Fruit fly (Drosophila melanogaster) whole organism, prepupa: ENCODE data around the gene Mct1.

Source experiments
- Blimp-1 ChIP-seq: fragments of 200-800 bp; sonication (Bioruptor generic); optimal IDR thresholded peaks from 3 replicates; lab custom pipeline; 2017; ENCODE audit warnings: missing biosample characterization, missing genetic modification characterization, mild to moderate bottlenecking, moderate library complexity, missing genetic modification reagents
- CG11762 ChIP-seq: fragments of 200-800 bp; sonication (Bioruptor generic); optimal IDR thresholded peaks from 3 replicates; lab custom pipeline; 2016; ENCODE audit warnings: missing biosample characterization, missing genetic modification characterization; ENCODE audit not compliant: insufficient read depth
- CG11902 ChIP-seq: fragments of 200-800 bp; sonication (Bioruptor generic); optimal IDR thresholded peaks from 3 replicates; lab custom pipeline; 2016; ENCODE audit warnings: missing biosample characterization, missing genetic modification characterization
- CG15336 ChIP-seq: fragments of 200-800 bp; sonication (Bioruptor generic); IDR thresholded peaks from 2 replicates; pipeline ENCODE4 v1.3.6; 2022; ENCODE audit warnings: missing biosample characterization, missing genetic modification characterization
- CG16779 ChIP-seq: fragments of 200-800 bp; sonication (Bioruptor generic); optimal IDR thresholded peaks from 3 replicates; lab custom pipeline; 2017; ENCODE audit warnings: missing biosample characterization, mild to moderate bottlenecking, missing genetic modification characterization
- CG31627 ChIP-seq: fragments of 200-800 bp; sonication (Bioruptor generic); optimal IDR thresholded peaks from 3 replicates; lab custom pipeline; 2016; ENCODE audit warnings: missing biosample characterization, missing genetic modification characterization
- CG34406 ChIP-seq: fragments of 200-800 bp; sonication (Bioruptor generic); optimal IDR thresholded peaks from 3 replicates; lab custom pipeline; 2016; ENCODE audit warnings: missing biosample characterization, missing genetic modification characterization
- CG4318 ChIP-seq: fragments of 200-800 bp; sonication (Bioruptor generic); optimal IDR thresholded peaks from 3 replicates; lab custom pipeline; 2017; ENCODE audit warnings: missing biosample characterization, mild to moderate bottlenecking, missing genetic modification characterization
- CG6276 ChIP-seq: fragments of 200-800 bp; sonication (Bioruptor generic); optimal IDR thresholded peaks from 2 replicates; lab custom pipeline; 2017; ENCODE audit warnings: missing biosample characterization, mild to moderate bottlenecking, missing genetic modification characterization
- CG6792 ChIP-seq: fragments of 200-800 bp; sonication (Bioruptor generic); optimal IDR thresholded peaks from 3 replicates; lab custom pipeline; 2016; ENCODE audit warnings: missing biosample characterization, missing genetic modification characterization
- CG6854 ChIP-seq: fragments of 200-800 bp; sonication (Bioruptor generic); optimal IDR thresholded peaks from 2 replicates; lab custom pipeline; 2017; ENCODE audit warnings: missing biosample characterization, mild to moderate bottlenecking, missing genetic modification characterization
- CG8319 ChIP-seq: fragments of 200-800 bp; sonication (Bioruptor generic); optimal IDR thresholded peaks from 3 replicates; lab custom pipeline; 2016; ENCODE audit warnings: missing biosample characterization, missing genetic modification characterization
- CG8632 ChIP-seq: fragments of 200-800 bp; sonication (Bioruptor generic); optimal IDR thresholded peaks from 3 replicates; lab custom pipeline; 2016; ENCODE audit warnings: missing biosample characterization, missing genetic modification characterization
- Eip75B ChIP-seq: fragments of 200-800 bp; sonication (Bioruptor generic); optimal IDR thresholded peaks from 3 replicates; lab custom pipeline; 2016; ENCODE audit warnings: missing biosample characterization, missing genetic modification characterization
- Eip78C ChIP-seq: fragments of 200-800 bp; sonication (Bioruptor generic); peaks from one replicate; lab custom pipeline; 2016; ENCODE audit warnings: missing biosample characterization, missing genetic modification characterization
- Eip93F ChIP-seq: fragments of 200-800 bp; sonication (Bioruptor generic); optimal IDR thresholded peaks from 2 replicates; lab custom pipeline; 2016; ENCODE audit warnings: missing biosample characterization, mild to moderate bottlenecking, missing genetic modification characterization
- Ets21C ChIP-seq: fragments of 200-800 bp; sonication (Bioruptor generic); optimal IDR thresholded peaks from 3 replicates; lab custom pipeline; 2016; ENCODE audit warnings: missing biosample characterization, missing genetic modification characterization
- Ets96B ChIP-seq: fragments of 200-800 bp; optimal IDR thresholded peaks from 2 replicates; lab custom pipeline; 2019; ENCODE audit warnings: missing biosample characterization, mild to moderate bottlenecking, missing genetic modification characterization, moderate library complexity
- Hr38 ChIP-seq: sonication (Bioruptor generic); optimal IDR thresholded peaks from 2 replicates; lab custom pipeline; 2016; ENCODE audit warnings: missing biosample characterization, missing genetic modification characterization
- OdsH ChIP-seq: fragments of 200-800 bp; sonication (Bioruptor generic); optimal IDR thresholded peaks from 3 replicates; lab custom pipeline; 2016; ENCODE audit warnings: missing biosample characterization, missing genetic modification characterization
- Smox ChIP-seq: fragments of 200-800 bp; sonication (Bioruptor generic); optimal IDR thresholded peaks from 3 replicates; lab custom pipeline; 2016; ENCODE audit warnings: missing biosample characterization, missing genetic modification characterization
- Sox102F ChIP-seq: fragments of 200-800 bp; sonication (Bioruptor generic); optimal IDR thresholded peaks from 2 replicates; lab custom pipeline; 2016; ENCODE audit warnings: missing biosample characterization, mild to moderate bottlenecking, missing genetic modification characterization
- Sox14 ChIP-seq: fragments of 200-800 bp; sonication (Bioruptor generic); optimal IDR thresholded peaks from 3 replicates; lab custom pipeline; 2016; ENCODE audit warnings: missing biosample characterization, missing genetic modification characterization
- Sox15 ChIP-seq: fragments of 200-800 bp; sonication (Bioruptor generic); optimal IDR thresholded peaks from 3 replicates; lab custom pipeline; 2016; ENCODE audit warnings: missing biosample characterization, missing genetic modification characterization
- acj6 ChIP-seq: fragments of 200-800 bp; sonication (Bioruptor generic); optimal IDR thresholded peaks from 3 replicates; lab custom pipeline; 2016; ENCODE audit warnings: missing biosample characterization, missing genetic modification characterization
- dsx ChIP-seq: fragments of 200-800 bp; optimal IDR thresholded peaks from 3 replicates; lab custom pipeline; 2019; ENCODE audit warnings: missing biosample characterization, mild to moderate bottlenecking, missing genetic modification characterization, moderate library complexity; ENCODE audit not compliant: poor library complexity, severe bottlenecking
- eg ChIP-seq: fragments of 200-800 bp; sonication (Bioruptor generic); IDR thresholded peaks from 3 replicates; pipeline ENCODE4 v1.3.6; 2022; ENCODE audit warnings: missing biosample characterization, missing genetic modification characterization
- esn ChIP-seq: fragments of 200-800 bp; sonication (Bioruptor generic); optimal IDR thresholded peaks from 2 replicates; lab custom pipeline; 2016; ENCODE audit warnings: missing biosample characterization, mild to moderate bottlenecking, missing genetic modification characterization, moderate library complexity
- fd59A ChIP-seq: fragments of 200-800 bp; sonication (Bioruptor generic); optimal IDR thresholded peaks from 2 replicates; lab custom pipeline; 2017; ENCODE audit warnings: missing biosample characterization, mild to moderate bottlenecking, missing genetic modification characterization, missing genetic modification reagents
- fd85E ChIP-seq: fragments of 200-800 bp; sonication (Bioruptor generic); optimal IDR thresholded peaks from 3 replicates; lab custom pipeline; 2016; ENCODE audit warnings: missing biosample characterization, missing genetic modification characterization
- fkh ChIP-seq: fragments of 200-800 bp; sonication (Bioruptor generic); optimal IDR thresholded peaks from 3 replicates; lab custom pipeline; 2017; ENCODE audit warnings: missing biosample characterization, mild to moderate bottlenecking, missing genetic modification characterization, moderate library complexity
- lz ChIP-seq: fragments of 200-800 bp; sonication (Bioruptor generic); optimal IDR thresholded peaks from 3 replicates; lab custom pipeline; 2016; ENCODE audit warnings: missing biosample characterization, missing genetic modification characterization
- pdm3 ChIP-seq: fragments of 200-800 bp; sonication (Bioruptor generic); optimal IDR thresholded peaks from 3 replicates; lab custom pipeline; 2016; ENCODE audit warnings: missing biosample characterization, missing genetic modification characterization
- ss ChIP-seq, 2 experiments: fragments of 200-800 bp; sonication (Bioruptor generic); optimal IDR thresholded peaks; 2 replicates in 1 of 2; 3 replicates in 1 of 2; lab custom pipeline; 2017 to 2018; ENCODE audit warnings: mild to moderate bottlenecking in 2 of 2, missing biosample characterization in 2 of 2, missing genetic modification characterization in 2 of 2, moderate library complexity in 1 of 2
- svp ChIP-seq: fragments of 200-800 bp; sonication (Bioruptor generic); peaks from one replicate; lab custom pipeline; 2016; ENCODE audit warnings: missing biosample characterization, missing genetic modification characterization
- topi ChIP-seq: fragments of 200-800 bp; sonication (Bioruptor generic); optimal IDR thresholded peaks from 3 replicates; lab custom pipeline; 2016; ENCODE audit warnings: missing biosample characterization, missing genetic modification characterization
- vri ChIP-seq: fragments of 200-800 bp; sonication (Bioruptor generic); optimal IDR thresholded peaks from 3 replicates; lab custom pipeline; 2016; ENCODE audit warnings: missing biosample characterization, mild to moderate bottlenecking, missing genetic modification characterization

Gene Mct1

DNA sequence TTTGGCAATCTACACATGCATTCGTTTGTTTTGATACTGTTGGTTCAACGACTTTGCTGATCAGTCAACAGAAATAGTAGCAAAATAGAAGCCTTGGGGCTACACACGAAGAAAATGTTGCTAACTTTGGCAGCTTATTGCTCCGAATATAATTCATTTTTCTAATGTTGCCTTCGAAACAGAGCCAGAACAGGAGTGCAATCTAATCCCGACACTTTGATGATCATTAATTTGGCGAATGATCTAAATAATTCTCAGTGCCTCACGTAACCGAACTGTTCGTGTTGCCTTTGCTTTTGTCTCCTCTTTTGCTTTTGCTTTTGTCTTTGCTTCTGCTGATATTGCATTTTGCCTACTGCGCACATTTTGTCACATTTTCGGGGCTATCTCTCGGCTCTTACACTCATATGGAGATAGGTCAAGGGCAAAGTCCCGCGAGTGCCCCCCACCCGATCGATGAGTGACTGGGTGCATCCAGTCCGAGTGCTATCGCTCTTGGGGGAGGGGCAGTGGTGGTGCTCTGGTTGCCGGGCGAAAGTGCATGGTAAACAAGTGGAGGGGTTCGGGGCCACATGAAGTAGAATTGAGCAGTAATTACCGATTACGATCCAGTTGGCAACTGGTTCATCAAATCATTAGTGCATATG is 7.2 kb downstream of the Mct1 start (continued):
- TF ChIP-seq CG8632 (peak; percentile 0), topi (GFP tag; lab: Kevin White, UChicago) (peak; percentile 45), CG4318 (no peak), CG8319 (GFP tag; lab: Kevin White, UChicago) (no peak), dsx (GFP tag; lab: Kevin White, UChicago) (no peak), Smox (GFP tag; lab: Kevin White, UChicago) (peak; percentile 51), CG6276 (GFP tag; lab: Kevin White, UChicago) (peak; percentile 1), Eip93F (no peak), Ets96B (tag; lab: Kevin White, UChicago) (peak; percentile 12), Sox102F (GFP tag; lab: Kevin White, UChicago) (peak; percentile 32), acj6 (GFP tag; lab: Kevin White, UChicago) (peak; percentile 40), lz (GFP tag; lab: Kevin White, UChicago) (peak; percentile 47), eg (GFP tag; lab: Robert Waterston, UW) (peak; percentile 69; the same call in 1 of the 3 replicates), fd85E (GFP tag; lab: Kevin White, UChicago) (no peak), Hr38 (no peak), CG11902 (GFP tag; lab: Kevin White, UChicago) (no peak), ss (GFP tag; optimal IDR thresholded peaks at IDR 0.05; lab: Kevin White, UChicago) (peak; percentile 2 to 27), Eip75B (peak; percentile 8), CG31627 (GFP tag; lab: Kevin White, UChicago) (peak; percentile 48)

DNA sequence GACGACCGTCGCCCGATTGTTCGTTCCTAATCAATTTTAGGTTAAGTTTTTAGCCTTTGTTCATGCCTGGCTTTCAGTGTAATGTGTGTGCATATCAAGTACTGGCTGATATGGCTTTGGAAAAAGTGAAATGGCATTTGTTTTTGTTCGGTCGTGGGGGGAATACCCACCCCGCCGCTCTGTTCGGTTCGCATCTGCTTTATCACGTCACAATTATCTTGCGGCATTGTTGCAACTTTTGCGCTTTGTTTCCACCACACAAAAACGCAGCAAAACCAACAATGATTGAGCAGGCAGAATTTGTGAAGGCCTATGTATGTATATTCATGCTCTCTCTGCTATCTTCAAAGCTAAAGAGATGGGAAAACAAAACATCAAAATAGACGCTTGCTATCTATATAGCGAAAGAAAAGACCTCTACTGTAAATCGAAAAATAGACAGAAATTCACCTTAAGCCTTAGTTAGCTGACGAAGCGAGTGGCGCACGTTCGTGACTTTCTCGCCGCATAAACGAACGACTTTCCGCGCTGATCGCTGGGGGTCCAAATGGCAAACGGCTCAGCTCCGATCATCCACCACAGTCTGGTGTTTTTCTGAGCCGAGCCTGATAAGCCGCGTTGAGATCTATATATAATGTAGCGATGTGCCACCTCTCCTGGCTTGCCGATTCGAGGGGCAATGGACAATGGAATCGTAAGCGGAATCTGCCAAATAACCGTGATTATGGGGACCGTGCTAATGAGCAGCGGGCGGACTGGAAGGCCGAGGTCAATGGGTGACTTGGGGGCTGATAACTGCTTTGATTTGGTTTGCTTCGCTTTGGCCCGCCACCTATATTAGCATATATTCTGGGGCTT is 8.7 kb downstream of the Mct1 start:
- TF ChIP-seq CG16779 (tag; lab: Kevin White, UChicago) (no peak), CG15336 (GFP tag; lab: Robert Waterston, UW) (no peak), topi (GFP tag; lab: Kevin White, UChicago) (peak; percentile 22), Eip78C (GFP tag; lab: Kevin White, UChicago) (peak; percentile 67), CG31627 (GFP tag; lab: Kevin White, UChicago) (peak; percentile 3), Eip93F (peak; percentile 54), fkh (GFP tag; lab: Kevin White, UChicago) (no peak), svp (GFP tag; lab: Kevin White, UChicago) (peak; percentile 98), Sox14 (GFP tag; lab: Kevin White, UChicago) (peak; percentile 68), esn (peak; percentile 28), OdsH (GFP tag; lab: Kevin White, UChicago) (no peak), vri (GFP tag; lab: Kevin White, UChicago) (peak; percentile 80)

DNA sequence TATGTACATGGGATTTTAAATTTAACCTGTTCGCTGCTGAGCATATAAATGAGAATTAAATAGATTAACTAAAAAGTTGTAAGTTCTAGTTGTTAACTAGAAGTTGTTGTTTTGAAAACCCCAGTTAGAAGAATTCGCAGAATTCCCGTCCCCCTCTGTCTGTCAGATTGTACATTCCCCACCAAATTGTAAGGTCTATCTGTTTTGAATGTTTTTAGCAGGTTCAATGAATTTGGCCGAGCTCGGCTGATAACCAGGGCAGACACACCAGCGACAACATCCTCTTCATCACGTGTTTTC is 9.2 kb downstream of the Mct1 start:
- no peak for TF ChIP-seq CG16779 (tag; lab: Kevin White, UChicago)
- peak; percentile 80 for TF ChIP-seq svp (GFP tag; lab: Kevin White, UChicago)
- TF ChIP-seq fd59A (GFP tag; lab: Kevin White, UChicago) = no peak

DNA sequence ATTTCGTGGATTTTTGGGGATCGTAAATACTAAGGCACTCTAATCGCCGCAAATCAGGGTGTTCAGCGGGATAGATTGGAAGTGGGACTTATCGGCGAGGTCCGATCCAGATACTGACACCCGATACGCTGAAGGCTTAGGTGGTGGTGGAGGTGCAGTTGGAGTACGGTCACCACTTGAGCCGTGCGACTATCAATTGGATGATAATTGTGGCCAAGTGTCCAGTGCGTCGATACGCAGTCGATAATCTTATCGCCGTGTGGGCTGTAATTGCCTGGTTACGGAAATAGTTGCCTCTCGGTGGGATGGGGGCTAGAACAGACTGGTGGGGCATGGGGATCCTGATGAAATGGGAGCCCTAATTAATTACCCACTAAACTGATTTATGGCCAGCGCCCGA is 10.3 kb downstream of the Mct1 start:
- no peak for TF ChIP-seq lz (GFP tag; lab: Kevin White, UChicago)
- peak; percentile 49 for TF ChIP-seq svp (GFP tag; lab: Kevin White, UChicago)

DNA sequence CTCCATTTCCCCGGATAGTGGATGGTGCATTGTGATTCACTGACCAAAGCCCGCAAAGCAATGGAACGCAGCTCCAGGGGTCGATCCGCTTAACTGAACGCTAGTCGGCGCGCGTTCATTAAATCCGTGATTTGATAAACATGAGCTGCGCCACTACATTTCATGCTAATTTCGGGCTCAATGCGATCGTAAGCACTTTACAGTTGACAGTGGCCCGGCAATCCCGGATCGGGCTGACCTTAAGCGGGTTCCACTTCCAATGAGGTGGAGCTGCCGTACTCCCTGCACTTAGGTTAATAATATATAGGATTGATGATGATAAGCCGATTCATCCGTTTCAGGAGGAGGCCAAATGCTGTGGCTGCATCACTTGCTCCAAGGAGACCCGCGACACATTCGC is 14.8 kb downstream of the Mct1 start, which contains the start of gene FarO:
Gene FarO (minus strand): TSS at position 101 of the 400 bp plus-strand sequence.
- no peak for TF ChIP-seq Ets96B (tag; lab: Kevin White, UChicago)
- TF ChIP-seq acj6 (GFP tag; lab: Kevin White, UChicago) = no peak
- no peak for TF ChIP-seq vri (GFP tag; lab: Kevin White, UChicago)
- no peak for TF ChIP-seq Ets21C (GFP tag; lab: Kevin White, UChicago)
- no peak for TF ChIP-seq Sox102F (GFP tag; lab: Kevin White, UChicago)
- TF ChIP-seq pdm3 (GFP tag; lab: Kevin White, UChicago) = no peak
- no peak for TF ChIP-seq Hr38
- no peak for TF ChIP-seq CG6854 (GFP tag; lab: Kevin White, UChicago)
- TF ChIP-seq CG11762 (GFP tag; lab: Kevin White, UChicago) = no peak
- no peak for TF ChIP-seq CG16779 (tag; lab: Kevin White, UChicago)
- TF ChIP-seq Sox14 (GFP tag; lab: Kevin White, UChicago) = no peak
- TF ChIP-seq Sox15 (GFP tag; lab: Kevin White, UChicago) = no peak
- no peak for TF ChIP-seq CG6792 (GFP tag; lab: Kevin White, UChicago)
- no peak for TF ChIP-seq CG34406 (GFP tag; lab: Kevin White, UChicago)
- TF ChIP-seq Blimp-1 (GFP tag; lab: Kevin White, UChicago) = no peak
- no peak for TF ChIP-seq fd85E (GFP tag; lab: Kevin White, UChicago)
